Fruit fly (Drosophila melanogaster): ENCODE results near the gene JMJD6.

The JMJD6 gene

DNA sequence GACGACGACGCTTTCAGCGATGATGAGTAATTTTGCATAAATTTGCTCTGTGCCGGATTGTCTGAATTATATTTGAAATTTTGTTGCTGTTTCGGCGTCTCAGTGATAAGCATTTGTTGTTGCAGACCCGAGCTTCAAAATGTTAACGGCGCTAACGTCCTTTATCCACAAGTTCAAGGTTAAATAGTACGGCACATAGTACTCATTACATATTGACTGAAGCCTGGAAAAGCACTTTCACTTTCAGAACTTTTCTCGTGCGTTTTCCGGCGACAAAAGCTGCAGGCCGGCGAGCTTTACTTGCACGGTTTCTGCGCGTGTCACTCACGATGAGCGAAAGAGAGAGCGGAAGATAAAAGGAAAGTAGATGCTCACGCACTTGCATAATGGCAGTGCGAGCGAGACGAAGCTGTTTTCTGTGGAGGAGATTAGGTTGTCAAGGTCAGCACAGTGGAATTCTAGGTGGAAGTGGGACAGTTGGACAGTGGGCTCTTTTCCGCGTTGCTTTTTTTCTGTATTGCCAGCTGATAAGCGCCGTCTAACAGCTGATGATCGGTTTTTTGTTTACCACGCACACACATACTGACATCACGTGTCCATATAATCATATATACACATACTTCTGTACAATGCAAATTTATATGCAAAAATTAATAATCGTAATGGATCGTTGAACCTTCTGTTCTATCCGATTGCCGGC lies 6.1 kb upstream of the JMJD6 start (continued):
- TF ChIP-seq CG1832 (GFP tag; optimal IDR thresholded peaks at IDR 0.05) = peak; percentile 74
- 0 out of 3 replicates have a peak, but pooled peaks have one; percentile 29 for TF ChIP-seq CG14860 (GFP tag; IDR thresholded peaks at IDR 0.05; ENCODE audit: partially characterized antibody)

DNA sequence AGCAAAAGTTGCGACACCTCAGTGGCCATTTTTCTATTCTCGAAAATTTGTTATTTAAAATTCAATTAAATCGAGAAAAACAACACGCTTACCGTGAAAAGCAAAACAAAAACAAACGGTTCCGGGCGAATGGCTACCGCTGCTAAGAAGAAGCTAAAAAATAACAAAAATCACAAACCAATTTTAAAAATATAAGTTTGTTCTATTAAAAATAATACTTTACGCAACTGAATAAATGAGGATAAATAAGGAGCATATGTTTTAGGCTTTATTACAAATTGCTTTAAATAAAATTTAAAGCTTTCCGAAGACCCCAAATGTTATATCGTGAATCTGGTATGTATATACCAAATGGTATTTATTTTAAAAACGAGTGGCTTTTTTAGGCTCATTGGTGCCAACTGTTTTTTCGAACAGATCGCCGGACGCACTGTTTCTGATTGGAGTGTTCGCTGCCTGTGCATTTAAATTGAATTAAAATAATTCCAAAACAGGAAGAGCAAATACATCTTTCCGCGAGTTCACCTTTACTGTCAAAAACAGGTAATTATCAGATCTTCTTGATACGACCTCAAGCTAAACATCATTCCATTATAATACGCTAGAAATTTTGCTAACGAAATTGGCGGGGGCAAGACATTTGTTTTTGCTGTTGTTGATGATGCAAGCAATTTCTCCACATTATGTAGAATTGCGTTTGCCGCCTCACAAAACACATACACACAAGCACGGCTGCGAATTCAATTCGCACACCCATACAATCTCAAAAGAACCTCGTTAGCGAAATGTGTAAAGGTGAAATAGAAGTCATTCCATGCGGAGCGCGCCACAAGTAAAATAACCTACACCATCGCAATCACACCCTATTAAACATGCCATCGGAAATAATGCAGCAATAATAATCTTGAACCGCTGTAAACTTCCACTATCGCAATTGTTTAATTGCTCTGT lies 5.2 kb upstream of the JMJD6 start, which contains the start of the genes Polr3F and PyK:
Gene Polr3F (minus strand): TSS at position 248 of the 951 bp plus-strand sequence.
Gene PyK (plus strand): TSS at position 411 of the 951 bp plus-strand sequence.
- TF ChIP-seq zen2 (GFP tag; IDR thresholded peaks at IDR 0.05; ENCODE audit: partially characterized antibody) = no peak
- peak; percentile 28 for TF ChIP-seq zen (tag; optimal IDR thresholded peaks at IDR 0.05)
- no peak for TF ChIP-seq Hmx (GFP tag; optimal IDR thresholded peaks at IDR 0.05)
- no peak for TF ChIP-seq crc (GFP tag; optimal IDR thresholded peaks at IDR 0.05)
- no peak for TF ChIP-seq Rx (GFP tag; IDR thresholded peaks at IDR 0.05)
- no peak for TF ChIP-seq croc (GFP tag; conservative IDR thresholded peaks at IDR 0.05)
- no peak for TF ChIP-seq CG14965 (GFP tag; optimal IDR thresholded peaks at IDR 0.05; ENCODE audit: borderline replicate concordance)
- TF ChIP-seq CG2889 (GFP tag; IDR thresholded peaks at IDR 0.05) = no peak
- no peak for TF ChIP-seq CG10462 (GFP tag; optimal IDR thresholded peaks at IDR 0.05)
- peak; percentile 44 for TF ChIP-seq sug (tag; optimal IDR thresholded peaks at IDR 0.05)
- no peak for TF ChIP-seq HLH3B (GFP tag; IDR thresholded peaks at IDR 0.05)
- TF ChIP-seq Gsc (GFP tag; IDR thresholded peaks at IDR 0.05) = no peak
- peak; percentile 64 for TF ChIP-seq Jarid2 (GFP tag; optimal IDR thresholded peaks at IDR 0.05)
- no peak for TF ChIP-seq CG17912 (GFP tag; optimal IDR thresholded peaks at IDR 0.05)
- TF ChIP-seq Bdp1 (GFP tag; optimal IDR thresholded peaks at IDR 0.05) = no peak
- peak; percentile 56 for TF ChIP-seq CG2712 (tag; optimal IDR thresholded peaks at IDR 0.05)
- TF ChIP-seq CG13424 (tag; optimal IDR thresholded peaks at IDR 0.05) = peak; percentile 46
- TF ChIP-seq tx (GFP tag; optimal IDR thresholded peaks at IDR 0.05) = no peak
- TF ChIP-seq tgo (GFP tag; IDR thresholded peaks at IDR 0.05) = no peak
- no peak for TF ChIP-seq CG30431 (GFP tag; optimal IDR thresholded peaks at IDR 0.05)
- peak; percentile 55; the same call in 2 of the 3 replicates for TF ChIP-seq CG17361 (GFP tag; IDR thresholded peaks at IDR 0.05)
- no peak for TF ChIP-seq BtbVII (GFP tag; optimal IDR thresholded peaks at IDR 0.05)
- no peak for TF ChIP-seq CG14860 (GFP tag; IDR thresholded peaks at IDR 0.05; ENCODE audit: partially characterized antibody)
- TF ChIP-seq bcd (GFP tag; optimal IDR thresholded peaks at IDR 0.05) = no peak
- TF ChIP-seq CG3065 (GFP tag; optimal IDR thresholded peaks at IDR 0.05) = no peak
- TF ChIP-seq Doc3 (GFP tag; IDR thresholded peaks at IDR 0.05; ENCODE audit: partially characterized antibody) = no peak
- TF ChIP-seq CG11247 (GFP tag; IDR thresholded peaks at IDR 0.05) = no peak
- no peak for TF ChIP-seq CG1233 (GFP tag; optimal IDR thresholded peaks at IDR 0.05)
- no peak for TF ChIP-seq wdn (GFP tag; IDR thresholded peaks at IDR 0.05)
- TF ChIP-seq grau (tag; optimal IDR thresholded peaks at IDR 0.05) = peak; percentile 51
- peak; percentile 50 for TF ChIP-seq Nf-YC (tag; optimal IDR thresholded peaks at IDR 0.05)
- TF ChIP-seq sd (tag; optimal IDR thresholded peaks at IDR 0.05) = no peak
- TF ChIP-seq Ptx1 (GFP tag; IDR thresholded peaks at IDR 0.05) = no peak
- no peak for TF ChIP-seq cad (GFP tag; optimal IDR thresholded peaks at IDR 0.05)
- no peak; the same call in 1 of the 2 replicates for TF ChIP-seq Ada2b (GFP tag; IDR thresholded peaks at IDR 0.05)
- TF ChIP-seq ATbp (GFP tag; optimal IDR thresholded peaks at IDR 0.05) = no peak
- no peak for TF ChIP-seq CG10959 (GFP tag; IDR thresholded peaks at IDR 0.05)
- TF ChIP-seq nerfin-1 (tag; optimal IDR thresholded peaks at IDR 0.05) = no peak
- TF ChIP-seq CG12942 (GFP tag; optimal IDR thresholded peaks at IDR 0.05) = no peak
- TF ChIP-seq hb (GFP tag; IDR thresholded peaks at IDR 0.05; ENCODE audit: partially characterized antibody) = no peak
- no peak for TF ChIP-seq CG3726 (GFP tag; IDR thresholded peaks at IDR 0.05)
- TF ChIP-seq wor (GFP tag; IDR thresholded peaks at IDR 0.05) = no peak
- no peak for TF ChIP-seq maf-S (GFP tag; optimal IDR thresholded peaks at IDR 0.05)
- no peak for TF ChIP-seq CG7372 (GFP tag; IDR thresholded peaks at IDR 0.05)
- TF ChIP-seq CG1647 (GFP tag; optimal IDR thresholded peaks at IDR 0.05) = no peak

Measured in whole organism, embryonic.